Fruit fly (Drosophila melanogaster) whole organism, embryonic: ENCODE results near the gene IM33.

Experiments used
- Abd-B ChIP-seq: fragments of 200-800 bp; sonication (Bioruptor generic); optimal IDR thresholded peaks from 2 replicates; lab custom pipeline; 2018; ENCODE audit warnings: missing biosample characterization, mild to moderate bottlenecking, missing genetic modification characterization, moderate library complexity
- Aef1 ChIP-seq: fragments of 200-800 bp; sonication (Bioruptor generic); IDR thresholded peaks from 3 replicates; pipeline ENCODE4 v1.3.6; 2022; ENCODE audit warnings: missing biosample characterization, missing genetic modification characterization
- Atf-2 ChIP-seq: fragments of 200-800 bp; sonication (Bioruptor generic); optimal IDR thresholded peaks from 2 replicates; lab custom pipeline; 2016; ENCODE audit warnings: missing biosample characterization, missing genetic modification characterization
- BEAF-32 ChIP-seq: fragments of 200-800 bp; sonication (Bioruptor generic); optimal IDR thresholded peaks from 3 replicates; lab custom pipeline; 2017; ENCODE audit warnings: missing biosample characterization, missing genetic modification characterization, mild to moderate bottlenecking, moderate library complexity, missing genetic modification reagents
- CG11695 ChIP-seq: fragments of 200-800 bp; sonication (Bioruptor generic); IDR thresholded peaks from 3 replicates; pipeline ENCODE4 v1.3.6; 2022; ENCODE audit warnings: missing biosample characterization, missing genetic modification characterization
- CG11696 ChIP-seq: fragments of 200-800 bp; sonication (Bioruptor generic); IDR thresholded peaks from 2 replicates; pipeline ENCODE4 v1.3.6; 2022; ENCODE audit warnings: missing biosample characterization, missing genetic modification characterization
- CG12219 ChIP-seq: fragments of 200-800 bp; sonication (Bioruptor generic); optimal IDR thresholded peaks from 3 replicates; lab custom pipeline; 2018; ENCODE audit warnings: missing biosample characterization, mild to moderate bottlenecking, missing genetic modification characterization
- CG13287 ChIP-seq: fragments of 200-800 bp; sonication (Bioruptor generic); IDR thresholded peaks from 2 replicates; pipeline ENCODE4 v1.3.6; 2022; ENCODE audit warnings: missing biosample characterization, missing genetic modification characterization; ENCODE audit not compliant: partially characterized antibody
- CG13775 ChIP-seq: fragments of 200-800 bp; sonication (Bioruptor generic); optimal IDR thresholded peaks from 3 replicates; lab custom pipeline; 2017; ENCODE audit warnings: missing biosample characterization, mild to moderate bottlenecking, missing genetic modification characterization
- CG15601 ChIP-seq: fragments of 200-800 bp; sonication (Bioruptor generic); optimal IDR thresholded peaks from 3 replicates; lab custom pipeline; 2019; ENCODE audit warnings: missing biosample characterization, mild to moderate bottlenecking, missing genetic modification characterization, moderate library complexity
- CG17802 ChIP-seq: fragments of 200-800 bp; sonication (Bioruptor generic); optimal IDR thresholded peaks from 2 replicates; lab custom pipeline; 2018; ENCODE audit warnings: missing biosample characterization, mild to moderate bottlenecking, missing genetic modification characterization, moderate library complexity
- CG18619 ChIP-seq: fragments of 200-800 bp; sonication (Bioruptor generic); optimal IDR thresholded peaks from 3 replicates; lab custom pipeline; 2017; ENCODE audit warnings: missing biosample characterization, mild to moderate bottlenecking, missing genetic modification characterization
- CG2116 ChIP-seq: fragments of 200-800 bp; sonication (Bioruptor generic); optimal IDR thresholded peaks from 3 replicates; lab custom pipeline; 2018; ENCODE audit warnings: missing biosample characterization, mild to moderate bottlenecking, missing genetic modification characterization
- CG2199 ChIP-seq: fragments of 200-800 bp; sonication (Bioruptor generic); IDR thresholded peaks from 3 replicates; pipeline ENCODE4 v1.3.6; 2022; ENCODE audit warnings: missing biosample characterization, missing genetic modification characterization
- CG33213 ChIP-seq: fragments of 200-800 bp; sonication (Bioruptor generic); optimal IDR thresholded peaks from 3 replicates; lab custom pipeline; 2016; ENCODE audit warnings: missing biosample characterization, missing genetic modification characterization
- CG34422 ChIP-seq: fragments of 200-800 bp; sonication (Bioruptor generic); IDR thresholded peaks from 3 replicates; pipeline ENCODE4 v1.3.6; 2022; ENCODE audit warnings: missing biosample characterization, missing genetic modification characterization
- CG4282 ChIP-seq: fragments of 200-800 bp; sonication (Bioruptor generic); optimal IDR thresholded peaks from 2 replicates; lab custom pipeline; 2016; ENCODE audit warnings: missing biosample characterization, missing genetic modification characterization
- CHES-1-like ChIP-seq: fragments of 200-800 bp; sonication (Bioruptor generic); optimal IDR thresholded peaks from 2 replicates; lab custom pipeline; 2016; ENCODE audit warnings: missing biosample characterization, missing genetic modification characterization
- D ChIP-seq, 2 experiments: fragments of 200-800 bp in 1 of 2; fragments of >200 bp in 1 of 2; sonication (Bioruptor generic) in 1 of 2; optimal IDR thresholded peaks; 2 replicates in 1 of 2; 3 replicates in 1 of 2; lab custom pipeline; 2017; ENCODE audit warnings: mild to moderate bottlenecking in 1 of 2, missing biosample characterization in 1 of 2, missing genetic modification characterization in 1 of 2, missing genetic modification reagents in 1 of 2
- HLHmδ ChIP-seq: fragments of 200-800 bp; sonication (Bioruptor generic); optimal IDR thresholded peaks from 2 replicates; lab custom pipeline; 2018; ENCODE audit warnings: missing biosample characterization, mild to moderate bottlenecking, missing genetic modification characterization, moderate library complexity
- Hand ChIP-seq: fragments of 200-800 bp; sonication (Bioruptor generic); optimal IDR thresholded peaks from 2 replicates; lab custom pipeline; 2017; ENCODE audit warnings: mild to moderate bottlenecking, missing biosample characterization, missing genetic modification reagents, missing genetic modification characterization
- Kr ChIP-seq: fragments of 200-800 bp; sonication (Bioruptor generic); optimal IDR thresholded peaks from 2 replicates; lab custom pipeline; 2017; ENCODE audit warnings: missing biosample characterization, mild to moderate bottlenecking, missing genetic modification characterization
- Lim3 ChIP-seq: fragments of 200-800 bp; sonication (Bioruptor generic); IDR thresholded peaks from 2 replicates; pipeline ENCODE4 v1.3.6; 2022; ENCODE audit warnings: missing biosample characterization, missing genetic modification characterization
- MBD-R2 ChIP-seq: fragments of 200-800 bp; sonication (Bioruptor generic); IDR thresholded peaks from 2 replicates; pipeline ENCODE4 v1.3.6; 2022; ENCODE audit warnings: missing biosample characterization, missing genetic modification characterization
- MESR4 ChIP-seq: fragments of 200-800 bp; sonication (Bioruptor generic); optimal IDR thresholded peaks from 2 replicates; lab custom pipeline; 2018; ENCODE audit warnings: missing biosample characterization, mild to moderate bottlenecking, missing genetic modification characterization, moderate library complexity
- NfI ChIP-seq: fragments of 200-800 bp; sonication (Bioruptor generic); optimal IDR thresholded peaks from 3 replicates; lab custom pipeline; 2018; ENCODE audit warnings: missing biosample characterization, mild to moderate bottlenecking, missing genetic modification characterization, moderate library complexity
- Oaz ChIP-seq: fragments of 200-800 bp; sonication (Bioruptor generic); IDR thresholded peaks from 2 replicates; pipeline ENCODE4 v1.3.6; 2022; ENCODE audit warnings: missing biosample characterization, missing genetic modification characterization
- Side ChIP-seq: fragments of 200-800 bp; sonication (Bioruptor generic); optimal IDR thresholded peaks from 2 replicates; lab custom pipeline; 2016; ENCODE audit warnings: missing biosample characterization, missing genetic modification characterization
- Ssrp ChIP-seq: fragments of 200-800 bp; sonication (Bioruptor generic); optimal IDR thresholded peaks from 2 replicates; lab custom pipeline; 2018; ENCODE audit warnings: missing biosample characterization, mild to moderate bottlenecking, missing genetic modification characterization, moderate library complexity
- Trl ChIP-seq, 3 experiments: fragments of >200 bp in 2 of 3; fragments of 200-800 bp in 1 of 3; sonication (Bioruptor generic) in 1 of 3; optimal IDR thresholded peaks; 2 replicates in 1 of 3; 3 replicates in 2 of 3; lab custom pipeline; 2016 to 2017; ENCODE audit warnings: missing biosample characterization in 1 of 3, missing genetic modification characterization in 1 of 3
- amos ChIP-seq: fragments of 200-800 bp; sonication (Bioruptor generic); IDR thresholded peaks from 2 replicates; pipeline ENCODE4 v1.3.6; 2022; ENCODE audit warnings: missing biosample characterization, missing genetic modification characterization; ENCODE audit not compliant: partially characterized antibody
- bowl ChIP-seq: fragments of 200-800 bp; sonication (Bioruptor generic); IDR thresholded peaks from 2 replicates; pipeline ENCODE4 v1.3.6; 2022; ENCODE audit warnings: missing biosample characterization, missing genetic modification characterization
- corto ChIP-seq: fragments of 200-800 bp; sonication (Bioruptor generic); optimal IDR thresholded peaks from 2 replicates; lab custom pipeline; 2016; ENCODE audit warnings: missing biosample characterization, mild to moderate bottlenecking, missing genetic modification characterization, moderate library complexity
- dimm ChIP-seq: fragments of 200-800 bp; sonication (Bioruptor generic); IDR thresholded peaks from 2 replicates; pipeline ENCODE4 v1.3.6; 2022; ENCODE audit warnings: missing biosample characterization, missing genetic modification characterization
- dpn ChIP-seq, 2 experiments: fragments of 200-800 bp; sonication (Bioruptor generic); optimal IDR thresholded peaks; 3 replicates each; lab custom pipeline; 2016; ENCODE audit warnings: missing biosample characterization in 2 of 2, missing genetic modification characterization in 2 of 2
- esg ChIP-seq: fragments of 200-800 bp; sonication (Bioruptor generic); conservative IDR thresholded peaks from 2 replicates; pipeline ENCODE4 v1.3.6; 2022; ENCODE audit warnings: missing biosample characterization, missing genetic modification characterization
- fd3F ChIP-seq: fragments of 200-800 bp; sonication (Bioruptor generic); optimal IDR thresholded peaks from 2 replicates; lab custom pipeline; 2018; ENCODE audit warnings: missing biosample characterization, mild to moderate bottlenecking, missing genetic modification characterization, moderate library complexity
- fu2 ChIP-seq: fragments of 200-800 bp; sonication (Bioruptor generic); optimal IDR thresholded peaks from 2 replicates; lab custom pipeline; 2016; ENCODE audit warnings: missing biosample characterization, missing genetic modification characterization
- gce ChIP-seq: fragments of 200-800 bp; sonication (Bioruptor generic); IDR thresholded peaks from 3 replicates; pipeline ENCODE4 v1.3.6; 2022; ENCODE audit warnings: missing biosample characterization, missing genetic modification characterization
- insv ChIP-seq, 2 experiments: fragments of 200-800 bp; sonication (Bioruptor generic); optimal IDR thresholded peaks; 3 replicates each; lab custom pipeline; 2016 to 2018; ENCODE audit warnings: missing biosample characterization in 2 of 2, missing genetic modification characterization in 2 of 2
- lmd ChIP-seq: fragments of 200-800 bp; sonication (Bioruptor generic); IDR thresholded peaks from 2 replicates; pipeline ENCODE4 v1.3.6; 2022; ENCODE audit warnings: missing biosample characterization, missing genetic modification characterization
- lov ChIP-seq, 2 experiments: fragments of 200-800 bp in 1 of 2; fragments of >200 bp in 1 of 2; sonication (Bioruptor generic) in 1 of 2; IDR thresholded peaks in 1 of 2; optimal IDR thresholded peaks in 1 of 2; 2 replicates in 1 of 2; 3 replicates in 1 of 2; pipeline versions ENCODE4 v1.3.6 to Lab custom; 2017 to 2022; ENCODE audit warnings: missing biosample characterization in 1 of 2, missing genetic modification characterization in 1 of 2
- otp ChIP-seq: fragments of 200-800 bp; sonication (Bioruptor generic); IDR thresholded peaks from 3 replicates; pipeline ENCODE4, ENCODE4 v1.3.6; 2022; ENCODE audit warnings: missing biosample characterization, missing genetic modification characterization
- repo ChIP-seq: fragments of 200-800 bp; sonication (Bioruptor generic); optimal IDR thresholded peaks from 2 replicates; lab custom pipeline; 2016; ENCODE audit warnings: missing biosample characterization, missing genetic modification characterization
- schlank ChIP-seq: fragments of 200-800 bp; sonication (Bioruptor generic); optimal IDR thresholded peaks from 2 replicates; lab custom pipeline; 2018; ENCODE audit warnings: missing biosample characterization, mild to moderate bottlenecking, missing genetic modification characterization
- sens-2 ChIP-seq: fragments of 200-800 bp; sonication (Bioruptor generic); IDR thresholded peaks from 2 replicates; pipeline ENCODE4 v1.3.6; 2022; ENCODE audit warnings: missing biosample characterization, missing genetic modification characterization
- sim ChIP-seq: fragments of 200-800 bp; sonication (Bioruptor generic); IDR thresholded peaks from 2 replicates; pipeline ENCODE4 v1.3.6; 2022; ENCODE audit warnings: missing biosample characterization, missing genetic modification characterization
- tin ChIP-seq: fragments of 200-800 bp; sonication (Bioruptor generic); optimal IDR thresholded peaks from 3 replicates; lab custom pipeline; 2016; ENCODE audit warnings: missing biosample characterization, missing genetic modification characterization
- vvl ChIP-seq: fragments of 200-800 bp; sonication (Bioruptor generic); IDR thresholded peaks from 2 replicates; pipeline ENCODE4 v1.3.6; 2022; ENCODE audit warnings: missing biosample characterization, missing genetic modification characterization
- wek ChIP-seq: fragments of 200-800 bp; sonication (Bioruptor generic); optimal IDR thresholded peaks from 3 replicates; lab custom pipeline; 2018; ENCODE audit warnings: missing biosample characterization, mild to moderate bottlenecking, missing genetic modification characterization, moderate library complexity

IM33 gene

dm6 chr2L:3656667-3657066 is 39.8 kb downstream of the IM33 start, which contains the start of gene for (continued):
- TF ChIP-seq bowl = no peak
- no peak for TF ChIP-seq Hand (GFP tag; lab: Kevin White, UChicago)
- no peak for TF ChIP-seq fu2 (GFP tag; lab: Kevin White, UChicago)
- TF ChIP-seq Ssrp = no peak
- no peak for TF ChIP-seq sens-2 (GFP tag; lab: Robert Waterston, UW)
- peak; percentile 40; the same call in 1 of the 3 replicates for TF ChIP-seq CG34422 (GFP tag; lab: Robert Waterston, UW)
- no peak for TF ChIP-seq esg (GFP tag; lab: Robert Waterston, UW)
- TF ChIP-seq MBD-R2 = no peak
- TF ChIP-seq CG18619 = no peak
- TF ChIP-seq BEAF-32 (GFP tag; lab: Kevin White, UChicago) = no peak
- no peak for TF ChIP-seq corto
- no peak for TF ChIP-seq Lim3 (GFP tag; lab: Robert Waterston, UW)
- TF ChIP-seq dimm = no peak
- no peak for TF ChIP-seq gce (GFP tag; lab: Robert Waterston, UW)
- TF ChIP-seq repo (GFP tag; lab: Kevin White, UChicago) = no peak
- TF ChIP-seq otp (GFP tag; lab: Robert Waterston, UW) = no peak
- TF ChIP-seq insv (GFP tag; optimal IDR thresholded peaks at IDR 0.05; lab: Kevin White, UChicago) = no peak
- TF ChIP-seq D (optimal IDR thresholded peaks at IDR 0.05; lab: Kevin White, UChicago) = no peak
- no peak for TF ChIP-seq D (GFP tag; optimal IDR thresholded peaks at IDR 0.05; lab: Kevin White, UChicago)
- TF ChIP-seq vvl (GFP tag; lab: Robert Waterston, UW) = peak; percentile 42; the same call in 1 of the 2 replicates
- no peak for TF ChIP-seq Oaz
- no peak for TF ChIP-seq Aef1 (GFP tag; lab: Robert Waterston, UW)
- no peak for TF ChIP-seq fd3F (GFP tag; lab: Kevin White, UChicago)
- peak; percentile 16 for TF ChIP-seq CG15601 (tag; lab: Kevin White, UChicago)
- TF ChIP-seq lov (optimal IDR thresholded peaks at IDR 0.05; lab: Kevin White, UChicago) = no peak
- TF ChIP-seq lov (GFP tag; IDR thresholded peaks at IDR 0.05; lab: Robert Waterston, UW) = no peak
- no peak for TF ChIP-seq tin (GFP tag; lab: Kevin White, UChicago)
- no peak for TF ChIP-seq CG17802 (tag; lab: Kevin White, UChicago)
- no peak for TF ChIP-seq lmd (GFP tag; lab: Robert Waterston, UW)
- peak; percentile 32 to 71 for TF ChIP-seq Trl (optimal IDR thresholded peaks at IDR 0.05; lab: Kevin White, UChicago)
- no peak for TF ChIP-seq Trl (GFP tag; optimal IDR thresholded peaks at IDR 0.05; lab: Kevin White, UChicago)
- no peak for TF ChIP-seq CG11695 (GFP tag; lab: Robert Waterston, UW)
- no peak for TF ChIP-seq sim
- TF ChIP-seq CHES-1-like (GFP tag; lab: Kevin White, UChicago) = no peak
- no peak for TF ChIP-seq Atf-2 (GFP tag; lab: Kevin White, UChicago)
- TF ChIP-seq Kr = no peak
- no peak for TF ChIP-seq Abd-B (GFP tag; lab: Kevin White, UChicago)
- no peak for TF ChIP-seq Side (GFP tag; lab: Kevin White, UChicago)
- TF ChIP-seq MESR4 (GFP tag; lab: Kevin White, UChicago) = no peak
- TF ChIP-seq CG2116 = no peak
- TF ChIP-seq CG2199 (GFP tag; lab: Robert Waterston, UW) = 0 out of 3 replicates have a peak, but pooled peaks have one; percentile 31
- TF ChIP-seq CG4282 = no peak
- TF ChIP-seq CG12219 (GFP tag; lab: Kevin White, UChicago) = no peak
- TF ChIP-seq CG13287 (GFP tag; lab: Robert Waterston, UW) = peak; percentile 9; the same call in 1 of the 2 replicates
- peak; percentile 9; the same call in 1 of the 2 replicates for TF ChIP-seq amos (GFP tag; lab: Robert Waterston, UW)
- no peak for TF ChIP-seq CG13775 (GFP tag; lab: Kevin White, UChicago)
- no peak for TF ChIP-seq dpn (GFP tag; optimal IDR thresholded peaks at IDR 0.05; lab: Kevin White, UChicago)
- TF ChIP-seq CG11696 = no peak
- no peak for TF ChIP-seq wek (GFP tag; lab: Kevin White, UChicago)
- no peak for TF ChIP-seq schlank (tag; lab: Kevin White, UChicago)
- no peak for TF ChIP-seq NfI
- TF ChIP-seq HLHmδ = no peak
- TF ChIP-seq CG33213 (GFP tag; lab: Kevin White, UChicago) = no peak
